Worm (Caenorhabditis elegans) whole organism, mixed stage, embryonic: Measurements from ENCODE around the gene fipr-14.

Experiments used
- bed-3 ChIP-seq: fragments of 200-800 bp; sonication (Bioruptor generic); optimal IDR thresholded peaks from 3 replicates; lab custom pipeline; 2018; ENCODE audit warnings: mild to moderate bottlenecking, missing genetic modification characterization, moderate library complexity, missing compliant biosample characterization
- elt-1 ChIP-seq: sonication (generic microtip); optimal IDR thresholded peaks from 2 replicates; lab custom pipeline; 2017; ENCODE audit warnings: missing genetic modification characterization, mild to moderate bottlenecking, missing compliant biosample characterization, antibody characterized with exemption, moderate library complexity, borderline replicate concordance; ENCODE audit not compliant: insufficient read depth
- elt-3 ChIP-seq: fragments of 150-350 bp; optimal IDR thresholded peaks from 2 replicates; lab custom pipeline; 2014; ENCODE audit warnings: missing biosample characterization, missing genetic modification characterization
- lin-13 ChIP-seq: fragments of 150-350 bp; optimal IDR thresholded peaks from 2 replicates; lab custom pipeline; 2014; ENCODE audit warnings: missing biosample characterization, missing genetic modification characterization
- pha-4 ChIP-seq: fragments of 150-350 bp; optimal IDR thresholded peaks from 2 replicates; lab custom pipeline; 2018; ENCODE audit warnings: missing biosample characterization, missing genetic modification reagents, missing genetic modification characterization

DNA sequence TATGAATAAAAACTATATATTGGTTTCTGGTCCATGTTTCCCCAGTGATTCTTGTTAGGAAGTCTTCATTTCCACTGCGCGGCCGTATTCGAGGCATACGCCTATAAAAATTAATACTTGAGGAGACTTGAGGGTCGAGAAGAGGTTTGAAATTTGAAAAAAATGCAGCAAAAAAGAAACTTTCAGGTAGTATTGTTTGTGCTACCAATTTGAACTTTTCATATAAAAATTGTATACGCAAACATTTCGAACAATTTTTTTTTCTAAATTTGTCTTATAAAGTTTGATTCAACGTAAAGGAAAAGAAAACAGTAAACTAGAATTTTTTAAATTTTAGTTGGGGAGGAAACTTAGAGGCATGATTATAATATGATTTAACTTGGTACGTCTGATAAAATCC lies 25.1 kb upstream of the fipr-14 start, which contains the start of gene T11G6.4:
- TF ChIP-seq elt-1 (tag; lab: Kevin White, UChicago) (no peak), bed-3 (GFP tag; lab: Kevin White, UChicago) (no peak), elt-3 (no peak), pha-4 (tag; lab: Kevin White, UChicago) (no peak), lin-13 (no peak)
